Fruit fly (Drosophila melanogaster) whole organism, embryonic: ENCODE data around the gene heix.

Experiments used
- B-H1 ChIP-seq: fragments of 200-800 bp; sonication (Bioruptor generic); IDR thresholded peaks from 3 replicates; pipeline ENCODE4 v1.3.6; 2022; ENCODE audit warnings: missing biosample characterization, missing genetic modification characterization
- CG10462 ChIP-seq: fragments of 200-800 bp; sonication (Bioruptor generic); optimal IDR thresholded peaks from 2 replicates; lab custom pipeline; 2016; ENCODE audit warnings: missing biosample characterization, missing genetic modification characterization
- CG10654 ChIP-seq: fragments of 200-800 bp; sonication (Bioruptor generic); optimal IDR thresholded peaks from 2 replicates; lab custom pipeline; 2016; ENCODE audit warnings: missing biosample characterization, missing genetic modification characterization
- CG12071 ChIP-seq: fragments of 200-800 bp; sonication (Bioruptor generic); optimal IDR thresholded peaks from 3 replicates; lab custom pipeline; 2018; ENCODE audit warnings: missing biosample characterization, mild to moderate bottlenecking, missing genetic modification characterization
- CG12236 ChIP-seq: fragments of 200-800 bp; sonication (Bioruptor generic); optimal IDR thresholded peaks from 2 replicates; lab custom pipeline; 2016; ENCODE audit warnings: missing biosample characterization, missing genetic modification characterization
- CG12391 ChIP-seq: fragments of 200-800 bp; sonication (Bioruptor generic); optimal IDR thresholded peaks from 3 replicates; lab custom pipeline; 2018; ENCODE audit warnings: missing biosample characterization, mild to moderate bottlenecking, missing genetic modification characterization, moderate library complexity
- CG15514 ChIP-seq: fragments of 200-800 bp; sonication (Bioruptor generic); optimal IDR thresholded peaks from 3 replicates; lab custom pipeline; 2017; ENCODE audit warnings: missing biosample characterization, missing genetic modification characterization, mild to moderate bottlenecking, moderate library complexity, missing genetic modification reagents
- CG17385 ChIP-seq: fragments of 200-800 bp; sonication (Bioruptor generic); optimal IDR thresholded peaks from 3 replicates; lab custom pipeline; 2018; ENCODE audit warnings: missing biosample characterization, mild to moderate bottlenecking, missing genetic modification characterization
- CG18011 ChIP-seq: fragments of 200-800 bp; sonication (Bioruptor generic); optimal IDR thresholded peaks from 2 replicates; lab custom pipeline; 2017; ENCODE audit warnings: missing biosample characterization, missing genetic modification characterization, mild to moderate bottlenecking, moderate library complexity, missing genotype
- CG18619 ChIP-seq: fragments of 200-800 bp; sonication (Bioruptor generic); optimal IDR thresholded peaks from 3 replicates; lab custom pipeline; 2017; ENCODE audit warnings: missing biosample characterization, mild to moderate bottlenecking, missing genetic modification characterization
- CG2120 ChIP-seq: fragments of 200-800 bp; sonication (Bioruptor generic); optimal IDR thresholded peaks from 3 replicates; lab custom pipeline; 2016; ENCODE audit warnings: missing biosample characterization, missing genetic modification characterization
- CG34376 ChIP-seq: fragments of 200-800 bp; sonication (Bioruptor generic); optimal IDR thresholded peaks from 2 replicates; lab custom pipeline; 2018; ENCODE audit warnings: missing biosample characterization, mild to moderate bottlenecking, missing genetic modification characterization
- CG42726 ChIP-seq: fragments of 200-800 bp; sonication (Bioruptor generic); IDR thresholded peaks from 2 replicates; pipeline ENCODE4 v1.3.6; 2022; ENCODE audit warnings: missing biosample characterization, missing genetic modification characterization; ENCODE audit not compliant: partially characterized antibody
- CG4424 ChIP-seq: fragments of 200-800 bp; sonication (Bioruptor generic); optimal IDR thresholded peaks from 3 replicates; lab custom pipeline; 2016; ENCODE audit warnings: missing biosample characterization, missing genetic modification characterization
- CG4707 ChIP-seq: fragments of 200-800 bp; sonication (Bioruptor generic); optimal IDR thresholded peaks from 2 replicates; lab custom pipeline; 2018; ENCODE audit warnings: missing biosample characterization, mild to moderate bottlenecking, missing genetic modification characterization, moderate library complexity
- CG7357 ChIP-seq: fragments of 200-800 bp; sonication (Bioruptor generic); IDR thresholded peaks from 3 replicates; pipeline ENCODE4 v1.3.6; 2022; ENCODE audit warnings: missing biosample characterization, missing genetic modification characterization
- CG7963 ChIP-seq: fragments of 200-800 bp; sonication (Bioruptor generic); IDR thresholded peaks from 3 replicates; pipeline ENCODE4 v1.3.6; 2022; ENCODE audit warnings: missing biosample characterization, missing genetic modification characterization; ENCODE audit not compliant: partially characterized antibody
- CG8359 ChIP-seq: fragments of 200-800 bp; sonication (Bioruptor generic); optimal IDR thresholded peaks from 2 replicates; lab custom pipeline; 2017; ENCODE audit warnings: missing biosample characterization, mild to moderate bottlenecking, missing genetic modification characterization, borderline replicate concordance
- HLH54F ChIP-seq: fragments of 200-800 bp; sonication (Bioruptor generic); optimal IDR thresholded peaks from 3 replicates; lab custom pipeline; 2016; ENCODE audit warnings: missing biosample characterization, missing genetic modification characterization
- Hmx ChIP-seq: fragments of 200-800 bp; sonication (Bioruptor generic); optimal IDR thresholded peaks from 2 replicates; lab custom pipeline; 2016; ENCODE audit warnings: missing biosample characterization, missing genetic modification characterization
- Oli ChIP-seq: fragments of 200-800 bp; sonication (Bioruptor generic); optimal IDR thresholded peaks from 2 replicates; lab custom pipeline; 2018; ENCODE audit warnings: missing biosample characterization, mild to moderate bottlenecking, missing genetic modification characterization, moderate library complexity
- ab ChIP-seq: fragments of 200-800 bp; sonication (Bioruptor generic); optimal IDR thresholded peaks from 2 replicates; lab custom pipeline; 2016; ENCODE audit warnings: missing biosample characterization, missing genetic modification characterization
- aop ChIP-seq: fragments of 200-800 bp; sonication (Bioruptor generic); IDR thresholded peaks from 2 replicates; pipeline ENCODE4 v1.3.6; 2022; ENCODE audit warnings: missing biosample characterization, missing genetic modification characterization
- ap ChIP-seq: fragments of 200-800 bp; sonication (Bioruptor generic); IDR thresholded peaks from 2 replicates; pipeline ENCODE4 v1.3.6; 2022; ENCODE audit warnings: missing biosample characterization, missing genetic modification characterization
- ash1 ChIP-seq: fragments of 200-800 bp; sonication (Bioruptor generic); optimal IDR thresholded peaks from 2 replicates; lab custom pipeline; 2018; ENCODE audit warnings: missing biosample characterization, mild to moderate bottlenecking, missing genetic modification characterization
- bcd ChIP-seq: fragments of 200-800 bp; sonication (Bioruptor generic); optimal IDR thresholded peaks from 2 replicates; lab custom pipeline; 2017; ENCODE audit warnings: missing biosample characterization, mild to moderate bottlenecking, missing genetic modification characterization
- bigmax ChIP-seq: fragments of 200-800 bp; sonication (Bioruptor generic); optimal IDR thresholded peaks from 2 replicates; lab custom pipeline; 2018; ENCODE audit warnings: missing biosample characterization, mild to moderate bottlenecking, missing genetic modification characterization
- caup ChIP-seq: fragments of 200-800 bp; sonication (Bioruptor generic); optimal IDR thresholded peaks from 3 replicates; lab custom pipeline; 2017; ENCODE audit warnings: missing biosample characterization, mild to moderate bottlenecking, missing genetic modification characterization, moderate library complexity; ENCODE audit not compliant: severe bottlenecking
- cg ChIP-seq: fragments of 200-800 bp; sonication (Bioruptor generic); optimal IDR thresholded peaks from 3 replicates; lab custom pipeline; 2019; ENCODE audit warnings: missing biosample characterization, mild to moderate bottlenecking, missing genetic modification characterization, moderate library complexity
- chn ChIP-seq: fragments of 200-800 bp; sonication (Bioruptor generic); optimal IDR thresholded peaks from 2 replicates; lab custom pipeline; 2016; ENCODE audit warnings: missing biosample characterization, missing genetic modification characterization
- dati ChIP-seq: fragments of 200-800 bp; sonication (Bioruptor generic); IDR thresholded peaks from 2 replicates; pipeline ENCODE4 v1.3.6; 2022; ENCODE audit warnings: missing biosample characterization, missing genetic modification characterization
- disco-r ChIP-seq: fragments of 200-800 bp; sonication (Bioruptor generic); optimal IDR thresholded peaks from 2 replicates; lab custom pipeline; 2016; ENCODE audit warnings: missing biosample characterization, missing genetic modification characterization
- ems ChIP-seq: fragments of 200-800 bp; sonication (Bioruptor generic); optimal IDR thresholded peaks from 3 replicates; lab custom pipeline; 2016; ENCODE audit warnings: missing biosample characterization, missing genetic modification characterization
- fu2 ChIP-seq: fragments of 200-800 bp; sonication (Bioruptor generic); optimal IDR thresholded peaks from 2 replicates; lab custom pipeline; 2016; ENCODE audit warnings: missing biosample characterization, missing genetic modification characterization
- gem ChIP-seq: fragments of 200-800 bp; sonication (Bioruptor generic); optimal IDR thresholded peaks from 2 replicates; lab custom pipeline; 2019; ENCODE audit warnings: missing biosample characterization, mild to moderate bottlenecking, missing genetic modification characterization, moderate library complexity
- gsb-n ChIP-seq: fragments of 200-800 bp; sonication (Bioruptor generic); optimal IDR thresholded peaks from 3 replicates; lab custom pipeline; 2018; ENCODE audit warnings: missing biosample characterization, mild to moderate bottlenecking, missing genetic modification characterization
- gt ChIP-seq: fragments of 200-800 bp; sonication (Bioruptor generic); IDR thresholded peaks from 2 replicates; pipeline ENCODE4 v1.3.6; 2022; ENCODE audit warnings: missing biosample characterization, missing genetic modification characterization
- lab ChIP-seq: fragments of 200-800 bp; sonication (Bioruptor generic); optimal IDR thresholded peaks from 3 replicates; lab custom pipeline; 2017; ENCODE audit warnings: missing biosample characterization, missing genetic modification characterization, mild to moderate bottlenecking, moderate library complexity, missing genetic modification reagents
- onecut ChIP-seq: fragments of 200-800 bp; sonication (Bioruptor generic); IDR thresholded peaks from 2 replicates; pipeline ENCODE4 v1.3.6; 2022; ENCODE audit warnings: missing biosample characterization, missing genetic modification characterization
- pb ChIP-seq: fragments of 200-800 bp; sonication (Bioruptor generic); optimal IDR thresholded peaks from 3 replicates; lab custom pipeline; 2016; ENCODE audit warnings: missing biosample characterization, missing genetic modification characterization
- pfk ChIP-seq: fragments of 200-800 bp; sonication (Bioruptor generic); optimal IDR thresholded peaks from 2 replicates; lab custom pipeline; 2018; ENCODE audit warnings: missing biosample characterization, mild to moderate bottlenecking, missing genetic modification characterization, moderate library complexity
- phol ChIP-seq: fragments of 200-800 bp; sonication (Bioruptor generic); optimal IDR thresholded peaks from 3 replicates; lab custom pipeline; 2018; ENCODE audit warnings: missing biosample characterization, mild to moderate bottlenecking, missing genetic modification characterization, moderate library complexity
- schlank ChIP-seq: fragments of 200-800 bp; sonication (Bioruptor generic); optimal IDR thresholded peaks from 2 replicates; lab custom pipeline; 2018; ENCODE audit warnings: missing biosample characterization, mild to moderate bottlenecking, missing genetic modification characterization
- sd ChIP-seq: fragments of 200-800 bp; sonication (Bioruptor generic); optimal IDR thresholded peaks from 3 replicates; lab custom pipeline; 2018; ENCODE audit warnings: missing biosample characterization, mild to moderate bottlenecking, missing genetic modification characterization, moderate library complexity
- sqz ChIP-seq: fragments of 200-800 bp; sonication (Bioruptor generic); optimal IDR thresholded peaks from 3 replicates; lab custom pipeline; 2018; ENCODE audit warnings: missing biosample characterization, mild to moderate bottlenecking, missing genetic modification characterization
- stc ChIP-seq: fragments of 200-800 bp; sonication (Bioruptor generic); IDR thresholded peaks from 2 replicates; pipeline ENCODE4 v1.3.6; 2022; ENCODE audit warnings: missing biosample characterization, missing genetic modification characterization
- tx ChIP-seq: fragments of 200-800 bp; sonication (Bioruptor generic); optimal IDR thresholded peaks from 2 replicates; lab custom pipeline; 2016; ENCODE audit warnings: missing biosample characterization, missing genetic modification characterization
- unc-4 ChIP-seq: fragments of 200-800 bp; sonication (Bioruptor generic); IDR thresholded peaks from 2 replicates; pipeline ENCODE4 v1.3.6; 2022; ENCODE audit warnings: missing biosample characterization, missing genetic modification characterization; ENCODE audit not compliant: partially characterized antibody

Gene heix

dm6 chr2L:16284306-16285299 is 15.1 kb downstream of the heix start (continued):
- TF ChIP-seq CG12391 (tag; lab: Kevin White, UChicago) (peak; percentile 56), ash1 (GFP tag; lab: Kevin White, UChicago) (no peak), pfk (GFP tag; lab: Kevin White, UChicago) (peak; percentile 99), CG17385 (GFP tag; lab: Kevin White, UChicago) (peak; percentile 27), CG12236 (GFP tag; lab: Kevin White, UChicago) (no peak), CG10462 (GFP tag; lab: Kevin White, UChicago) (peak; percentile 2), unc-4 (GFP tag; lab: Robert Waterston, UW) (no peak), CG7963 (GFP tag; lab: Robert Waterston, UW) (no peak), Oli (tag; lab: Kevin White, UChicago) (peak; percentile 56), B-H1 (GFP tag; lab: Robert Waterston, UW) (no peak), phol (peak; percentile 21), sd (tag; lab: Kevin White, UChicago) (peak; percentile 41), sqz (peak; percentile 93), ap (GFP tag; lab: Robert Waterston, UW) (no peak), Hmx (GFP tag; lab: Kevin White, UChicago) (peak; percentile 8), bcd (GFP tag; lab: Kevin White, UChicago) (peak; percentile 23), ab (GFP tag; lab: Kevin White, UChicago) (no peak), gem (tag; lab: Kevin White, UChicago) (peak; percentile 70), dati (no peak), cg (GFP tag; lab: Kevin White, UChicago) (peak; percentile 62), onecut (GFP tag; lab: Robert Waterston, UW) (peak; percentile 42), CG7357 (GFP tag; lab: Robert Waterston, UW) (0 out of 3 replicates have a peak, but pooled peaks have one; percentile 16), chn (no peak), CG12071 (peak; percentile 66), CG42726 (no peak), lab (GFP tag; lab: Kevin White, UChicago) (peak; percentile 85), pb (GFP tag; lab: Kevin White, UChicago) (no peak), fu2 (GFP tag; lab: Kevin White, UChicago) (no peak), aop (GFP tag; lab: Robert Waterston, UW) (no peak), CG18011 (GFP tag; lab: Kevin White, UChicago) (peak; percentile 32), CG34376 (GFP tag; lab: Kevin White, UChicago) (peak; percentile 53), HLH54F (GFP tag; lab: Kevin White, UChicago) (peak; percentile 48), schlank (tag; lab: Kevin White, UChicago) (peak; percentile 47), ems (GFP tag; lab: Kevin White, UChicago) (peak; percentile 24), bigmax (peak; percentile 44), tx (GFP tag; lab: Kevin White, UChicago) (peak; percentile 31), CG4707 (GFP tag; lab: Kevin White, UChicago) (peak; percentile 58), disco-r (GFP tag; lab: Kevin White, UChicago) (peak; percentile 47), CG10654 (peak; percentile 21), gt (no peak), caup (peak; percentile 35), CG2120 (GFP tag; lab: Kevin White, UChicago) (peak; percentile 61), stc (GFP tag; lab: Robert Waterston, UW) (no peak), CG18619 (GFP tag; lab: Kevin White, UChicago) (peak; percentile 23), CG15514 (GFP tag; lab: Kevin White, UChicago) (peak; percentile 36), CG8359 (no peak), gsb-n (tag; lab: Kevin White, UChicago) (peak; percentile 19), CG4424 (GFP tag; lab: Kevin White, UChicago) (peak; percentile 39)
